Fruit fly (Drosophila melanogaster): Measurements from ENCODE around the gene CG12316.

The CG12316 gene

dm6 chr3L:15125717-15126116 lies 11.0 kb downstream of the CG12316 start:
- TF ChIP-seq CG4820 (GFP tag; optimal IDR thresholded peaks at IDR 0.05) = no peak
- no peak for TF ChIP-seq Doc3 (GFP tag; IDR thresholded peaks at IDR 0.05; ENCODE audit: partially characterized antibody)
- no peak for TF ChIP-seq HLH4C (GFP tag; IDR thresholded peaks at IDR 0.05; ENCODE audit: partially characterized antibody)
- no peak for TF ChIP-seq gem (tag; optimal IDR thresholded peaks at IDR 0.05)
- no peak for TF ChIP-seq CG8290 (GFP tag; optimal IDR thresholded peaks at IDR 0.05)
- no peak for TF ChIP-seq CG8290 (tag; optimal IDR thresholded peaks at IDR 0.05)
- peak; percentile 2 for TF ChIP-seq dmrt11E (tag; optimal IDR thresholded peaks at IDR 0.05)
- TF ChIP-seq CG15696 (tag; optimal IDR thresholded peaks at IDR 0.05) = no peak
- TF ChIP-seq slp2 (GFP tag; optimal IDR thresholded peaks at IDR 0.05) = no peak
- peak in 1 of 3 experiments; percentile 24 for TF ChIP-seq lola (GFP tag; optimal IDR thresholded peaks at IDR 0.05)
- peak in 1 of 2 experiments; percentile 0 for TF ChIP-seq Hr78 (GFP tag; optimal IDR thresholded peaks at IDR 0.05)
- TF ChIP-seq sens (GFP tag) = peak; percentile 82
- no peak for TF ChIP-seq cad (GFP tag; optimal IDR thresholded peaks at IDR 0.05)
- no peak for TF ChIP-seq bigmax (GFP tag; optimal IDR thresholded peaks at IDR 0.05)
- TF ChIP-seq dati (GFP tag; IDR thresholded peaks at IDR 0.05) = no peak
- TF ChIP-seq CG8089 (GFP tag; optimal IDR thresholded peaks at IDR 0.05) = no peak
- TF ChIP-seq CG10274 (GFP tag; optimal IDR thresholded peaks at IDR 0.05) = no peak
- TF ChIP-seq CG6689 (GFP tag; IDR thresholded peaks at IDR 0.05) = no peak

- no peak for TF ChIP-seq CG32772 (GFP tag; IDR thresholded peaks at IDR 0.05)
- TF ChIP-seq Hr78 (GFP tag; optimal IDR thresholded peaks at IDR 0.05) = peak in 1 of 2 experiments; percentile 64
- TF ChIP-seq tin (GFP tag; optimal IDR thresholded peaks at IDR 0.05) = no peak
- TF ChIP-seq Opbp (GFP tag; IDR thresholded peaks at IDR 0.05; ENCODE audit: partially characterized antibody) = 0 out of 3 replicates have a peak, but pooled peaks have one; percentile 35
- peak; percentile 22 for TF ChIP-seq CrebB (tag; optimal IDR thresholded peaks at IDR 0.05)
- TF ChIP-seq D (optimal IDR thresholded peaks at IDR 0.05) = peak; percentile 81
- TF ChIP-seq D (GFP tag; optimal IDR thresholded peaks at IDR 0.05) = no peak
- TF ChIP-seq bbx (GFP tag; IDR thresholded peaks at IDR 0.05; ENCODE audit: partially characterized antibody) = peak; percentile 12; the same call in 1 of the 2 replicates
- TF ChIP-seq CG12769 (tag; optimal IDR thresholded peaks at IDR 0.05) = peak; percentile 79
- TF ChIP-seq HHEX (GFP tag; optimal IDR thresholded peaks at IDR 0.05) = no peak
- no peak for TF ChIP-seq D19A (tag; optimal IDR thresholded peaks at IDR 0.05)
- no peak for TF ChIP-seq pan (optimal IDR thresholded peaks at IDR 0.05)
- no peak for TF ChIP-seq pan (GFP tag; optimal IDR thresholded peaks at IDR 0.05 in 1 of 2, IDR thresholded peaks at IDR 0.05 in 1 of 2)
- no peak for TF ChIP-seq zen2 (GFP tag; IDR thresholded peaks at IDR 0.05; ENCODE audit: partially characterized antibody)
- peak; percentile 27; the same call in 1 of the 2 replicates for TF ChIP-seq Bgb (GFP tag; IDR thresholded peaks at IDR 0.05; ENCODE audit: partially characterized antibody)
- TF ChIP-seq Jarid2 (GFP tag; optimal IDR thresholded peaks at IDR 0.05) = peak; percentile 50
- TF ChIP-seq zfh1 (GFP tag; IDR thresholded peaks at IDR 0.05) = no peak
- no peak for TF ChIP-seq sug (tag; optimal IDR thresholded peaks at IDR 0.05)
- TF ChIP-seq CG15073 (GFP tag; optimal IDR thresholded peaks at IDR 0.05) = no peak
- TF ChIP-seq CG10274 (GFP tag; optimal IDR thresholded peaks at IDR 0.05) = peak; percentile 14
- no peak for TF ChIP-seq schlank (tag; optimal IDR thresholded peaks at IDR 0.05)
- TF ChIP-seq CG10462 (GFP tag; optimal IDR thresholded peaks at IDR 0.05) = no peak
- TF ChIP-seq CG15514 (GFP tag; optimal IDR thresholded peaks at IDR 0.05) = peak; percentile 27
- TF ChIP-seq Atf6 (GFP tag; IDR thresholded peaks at IDR 0.05) = peak; percentile 43; the same call in 1 of the 2 replicates
- TF ChIP-seq wor (GFP tag; IDR thresholded peaks at IDR 0.05) = no peak
- TF ChIP-seq CG3163 (GFP tag; optimal IDR thresholded peaks at IDR 0.05) = peak; percentile 71
- no peak for TF ChIP-seq Ets97D (GFP tag; optimal IDR thresholded peaks at IDR 0.05)
- peak; percentile 30; the same call in 1 of the 3 replicates for TF ChIP-seq CG34224 (GFP tag; IDR thresholded peaks at IDR 0.05; ENCODE audit: partially characterized antibody)
- TF ChIP-seq Trl (optimal IDR thresholded peaks at IDR 0.05) = peak; percentile 50 to 55
- TF ChIP-seq Trl (GFP tag; optimal IDR thresholded peaks at IDR 0.05) = no peak
- TF ChIP-seq run (tag; optimal IDR thresholded peaks at IDR 0.05) = no peak
- TF ChIP-seq Drgx (GFP tag; IDR thresholded peaks at IDR 0.05) = peak; percentile 21; the same call in 1 of the 2 replicates
- peak; percentile 11 for TF ChIP-seq pb (GFP tag; optimal IDR thresholded peaks at IDR 0.05)
- TF ChIP-seq CG6765 (GFP tag; optimal IDR thresholded peaks at IDR 0.05) = no peak
Observed at dm6 chr3L:15125077-15125652, 11.6 kb downstream of the CG12316 start, which contains the start of gene CG16959. Gene CG16959 (minus strand): TSS chr3L:15125321.
